Worm (Caenorhabditis elegans): ENCODE results near the gene spk-1.

spk-1 gene

ce11 chrIII:9443417-9444027, 12.9 kb upstream of the spk-1 start, which contains the start of gene pir-2 (continued):
- TF ChIP-seq alr-1 (tag; optimal IDR thresholded peaks at IDR 0.05; ENCODE audit: borderline replicate concordance) (no peak), unc-86 (tag; optimal IDR thresholded peaks at IDR 0.05) (peak; percentile 85), zip-4 (GFP tag; optimal IDR thresholded peaks at IDR 0.05) (peak; percentile 48), ztf-4 (tag; optimal IDR thresholded peaks at IDR 0.05) (peak; percentile 85), mef-2 (tag; optimal IDR thresholded peaks at IDR 0.05) (peak; percentile 30), dpl-1 (GFP tag; optimal IDR thresholded peaks at IDR 0.05) (peak; percentile 93 to 94 (median 94)), nhr-12 (tag; optimal IDR thresholded peaks at IDR 0.05) (no peak), mdl-1 (tag; optimal IDR thresholded peaks at IDR 0.05) (peak in 1 of 2 experiments; percentile 65), ceh-90 (tag; optimal IDR thresholded peaks at IDR 0.05) (no peak), zag-1 (tag; optimal IDR thresholded peaks at IDR 0.05) (no peak), nhr-84 (tag; optimal IDR thresholded peaks at IDR 0.05) (no peak), egl-27 (tag; optimal IDR thresholded peaks at IDR 0.05) (no peak), hlh-17 (GFP tag; optimal IDR thresholded peaks at IDR 0.05; ENCODE audit: borderline replicate concordance) (no peak), unc-30 (tag; optimal IDR thresholded peaks at IDR 0.05) (no peak), ets-5 (GFP tag; IDR thresholded peaks at IDR 0.05) (no peak), unc-130 (tag; optimal IDR thresholded peaks at IDR 0.05) (peak; percentile 68), ceh-63 (GFP tag; optimal IDR thresholded peaks at IDR 0.05) (no peak), ama-1 (optimal IDR thresholded peaks at IDR 0.05) (no peak), nhr-76 (tag; optimal IDR thresholded peaks at IDR 0.05) (no peak), unc-62 (GFP tag; optimal IDR thresholded peaks at IDR 0.05) (no peak), mep-1 (tag; optimal IDR thresholded peaks at IDR 0.05) (peak; percentile 89), nhr-47 (tag; optimal IDR thresholded peaks at IDR 0.05) (peak; percentile 88), xbp-1 (tag; optimal IDR thresholded peaks at IDR 0.05) (peak; percentile 79), ceh-82 (tag; optimal IDR thresholded peaks at IDR 0.05) (peak; percentile 58 to 91 (median 81)), pqm-1 (tag; optimal IDR thresholded peaks at IDR 0.05) (no peak), mab-9 (GFP tag; IDR thresholded peaks at IDR 0.05) (0 out of 2 replicates have a peak, but pooled peaks have one; percentile 56), nhr-11 (tag; optimal IDR thresholded peaks at IDR 0.05) (peak; percentile 25), elt-3 (tag; optimal IDR thresholded peaks at IDR 0.05) (peak in 1 of 6 experiments; percentile 43), lin-14 (GFP tag; optimal IDR thresholded peaks at IDR 0.05) (peak; percentile 88), nhr-77 (tag; optimal IDR thresholded peaks at IDR 0.05) (peak; percentile 75), C16A3.4 (tag; optimal IDR thresholded peaks at IDR 0.05) (peak; percentile 84), nhr-20 (tag; optimal IDR thresholded peaks at IDR 0.05) (peak; percentile 82), fkh-10 (GFP tag; optimal IDR thresholded peaks at IDR 0.05) (peak; percentile 65), vab-15 (tag; optimal IDR thresholded peaks at IDR 0.05) (no peak), rnt-1 (tag; optimal IDR thresholded peaks at IDR 0.05) (peak; percentile 91), lin-15B (tag; optimal IDR thresholded peaks at IDR 0.05) (peak; percentile 76), ceh-8 (GFP tag; optimal IDR thresholded peaks at IDR 0.05) (peak; percentile 19), elt-2 (tag; optimal IDR thresholded peaks at IDR 0.05) (peak; percentile 11), efl-3 (GFP tag; optimal IDR thresholded peaks at IDR 0.05) (no peak), dsc-1 (tag; optimal IDR thresholded peaks at IDR 0.05) (peak; percentile 57), nhr-90 (tag; optimal IDR thresholded peaks at IDR 0.05; ENCODE audit: poor library complexity) (peak; percentile 70), isw-1 (GFP tag; IDR thresholded peaks at IDR 0.05) (peak; percentile 86), pax-3 (tag; optimal IDR thresholded peaks at IDR 0.05) (no peak), efl-1 (optimal IDR thresholded peaks at IDR 0.05) (peak; percentile 94 to 96), efl-1 (GFP tag; optimal IDR thresholded peaks at IDR 0.05 in 1 of 2) (peak; percentile 94 to 99), lsy-2 (tag; optimal IDR thresholded peaks at IDR 0.05) (peak; percentile 92 to 96), snpc-4 (tag; optimal IDR thresholded peaks at IDR 0.05) (peak; percentile 76), fkh-8 (tag; optimal IDR thresholded peaks at IDR 0.05) (peak; percentile 80), sptf-1 (tag; optimal IDR thresholded peaks at IDR 0.05) (no peak), grh-1 (GFP tag; IDR thresholded peaks at IDR 0.05) (peak; percentile 58), unc-98 (GFP tag; IDR thresholded peaks at IDR 0.05) (no peak; the same call in 1 of the 2 replicates), lin-39 (tag; optimal IDR thresholded peaks at IDR 0.05) (peak; percentile 40)

Measured in whole organism, L1 larva.